2 worm cellular contexts compared by ENCODE assay signal in genomic region chrIII:10534191-10534590, ce11.
TF ChIP-seq lines count a peak whose summit lies in the region.

No protein-coding gene starts in this region.

TF ChIP-seq in whole organism, L1 larva, 84 proteins besides CTCF, POLR2A, EP300 and RAD21 (continued from another document):
- TF ChIP-seq nhr-71 (tag; optimal IDR thresholded peaks at IDR 0.05; lab: Kevin White, UChicago): peak; percentile 58
- TF ChIP-seq zip-4 (GFP tag; optimal IDR thresholded peaks at IDR 0.05; lab: Kevin White, UChicago): no peak
- TF ChIP-seq fkh-8 (tag; optimal IDR thresholded peaks at IDR 0.05; lab: Kevin White, UChicago): no peak
- TF ChIP-seq ets-5 (GFP tag; IDR thresholded peaks at IDR 0.05; lab: Robert Waterston, UW): no peak
- TF ChIP-seq nhr-12 (tag; optimal IDR thresholded peaks at IDR 0.05; lab: Kevin White, UChicago): no peak
- TF ChIP-seq xbp-1 (tag; optimal IDR thresholded peaks at IDR 0.05; lab: Kevin White, UChicago): no peak
- no peak for TF ChIP-seq zag-1 (tag; optimal IDR thresholded peaks at IDR 0.05; lab: Kevin White, UChicago)
- peak; percentile 33 for TF ChIP-seq blmp-1 (tag; optimal IDR thresholded peaks at IDR 0.05; lab: Kevin White, UChicago)
- peak; percentile 62 for TF ChIP-seq nhr-19 (GFP tag; conservative IDR thresholded peaks at IDR 0.05; lab: Robert Waterston, UW)
- no peak for TF ChIP-seq nhr-28 (tag; optimal IDR thresholded peaks at IDR 0.05; lab: Kevin White, UChicago)
- TF ChIP-seq aly-2 (tag; optimal IDR thresholded peaks at IDR 0.05; lab: Kevin White, UChicago): no peak
- no peak for TF ChIP-seq egl-27 (tag; optimal IDR thresholded peaks at IDR 0.05; lab: Kevin White, UChicago)
- TF ChIP-seq jun-1 (tag; optimal IDR thresholded peaks at IDR 0.05; lab: Kevin White, UChicago): no peak
- TF ChIP-seq unc-30 (tag; optimal IDR thresholded peaks at IDR 0.05; lab: Kevin White, UChicago): no peak
- no peak for TF ChIP-seq fos-1 (tag; optimal IDR thresholded peaks at IDR 0.05; lab: Kevin White, UChicago)
- TF ChIP-seq hlh-17 (GFP tag; optimal IDR thresholded peaks at IDR 0.05; lab: Kevin White, UChicago; ENCODE audit: borderline replicate concordance): no peak
- peak in 1 of 2 experiments; percentile 59 for TF ChIP-seq lin-35 (GFP tag; optimal IDR thresholded peaks at IDR 0.05; lab: Kevin White, UChicago)
- TF ChIP-seq pag-3 (tag; optimal IDR thresholded peaks at IDR 0.05; lab: Kevin White, UChicago; ENCODE audit: borderline replicate concordance, insufficient read depth): no peak
- no peak for TF ChIP-seq Y116A8C.19 (tag; optimal IDR thresholded peaks at IDR 0.05; lab: Kevin White, UChicago; ENCODE audit: borderline replicate concordance)
- no peak for TF ChIP-seq F16B12.6 (tag; optimal IDR thresholded peaks at IDR 0.05; lab: Kevin White, UChicago)
- TF ChIP-seq tbx-2 (tag; optimal IDR thresholded peaks at IDR 0.05; lab: Kevin White, UChicago): no peak
- TF ChIP-seq nhr-85 (tag; lab: Kevin White, UChicago): peak; percentile 88
- no peak for TF ChIP-seq dpl-1 (GFP tag; optimal IDR thresholded peaks at IDR 0.05; lab: Kevin White, UChicago)
- no peak for TF ChIP-seq hpl-2 (GFP tag; optimal IDR thresholded peaks at IDR 0.05; lab: Kevin White, UChicago)
- no peak for TF ChIP-seq ceh-82 (tag; optimal IDR thresholded peaks at IDR 0.05; lab: Kevin White, UChicago)
- no peak for TF ChIP-seq ceh-8 (GFP tag; optimal IDR thresholded peaks at IDR 0.05; lab: Kevin White, UChicago)
- TF ChIP-seq mab-9 (GFP tag; IDR thresholded peaks at IDR 0.05; lab: Robert Waterston, UW): no peak
- no peak for TF ChIP-seq pqm-1 (tag; optimal IDR thresholded peaks at IDR 0.05; lab: Kevin White, UChicago)
- TF ChIP-seq mep-1 (tag; optimal IDR thresholded peaks at IDR 0.05; lab: Kevin White, UChicago): no peak

TF ChIP-seq in whole organism, L4 larva, 104 proteins besides CTCF, POLR2A, EP300 and RAD21 (continued from another document):
- peak; percentile 57; the same call in 1 of the 2 replicates for TF ChIP-seq nhr-42 (GFP tag; IDR thresholded peaks at IDR 0.05; lab: Robert Waterston, UW)
- no peak for TF ChIP-seq T20F7.1 (GFP tag; optimal IDR thresholded peaks at IDR 0.05; lab: Kevin White, UChicago)
- no peak for TF ChIP-seq lsy-2 (tag; optimal IDR thresholded peaks at IDR 0.05; lab: Kevin White, UChicago)
- TF ChIP-seq ztf-7 (tag; optimal IDR thresholded peaks at IDR 0.05; lab: Kevin White, UChicago): peak; percentile 32
- no peak for TF ChIP-seq daf-16 (GFP tag; optimal IDR thresholded peaks at IDR 0.05; lab: Kevin White, UChicago)
- TF ChIP-seq daf-16 (tag; optimal IDR thresholded peaks at IDR 0.05; lab: Kevin White, UChicago): peak; percentile 41
- TF ChIP-seq unc-39 (tag; optimal IDR thresholded peaks at IDR 0.05; lab: Kevin White, UChicago): no peak
- no peak for TF ChIP-seq lin-29 (GFP tag; IDR thresholded peaks at IDR 0.05; lab: Robert Waterston, UW)
- TF ChIP-seq F49E8.2 (tag; optimal IDR thresholded peaks at IDR 0.05; lab: Kevin White, UChicago; ENCODE audit: borderline replicate concordance): no peak
- TF ChIP-seq nhr-41 (GFP tag; IDR thresholded peaks at IDR 0.05; lab: Robert Waterston, UW): peak; percentile 61; the same call in 1 of the 2 replicates
- TF ChIP-seq jun-1 (tag; optimal IDR thresholded peaks at IDR 0.05; lab: Kevin White, UChicago): no peak
- no peak for TF ChIP-seq zag-1 (tag; optimal IDR thresholded peaks at IDR 0.05; lab: Kevin White, UChicago)
- TF ChIP-seq unc-62 (GFP tag; optimal IDR thresholded peaks at IDR 0.05 in 1 of 2; lab: Kevin White, UChicago): no peak
- no peak for TF ChIP-seq unc-62 (tag; optimal IDR thresholded peaks at IDR 0.05; lab: Kevin White, UChicago)
- no peak for TF ChIP-seq egl-43 (GFP tag; IDR thresholded peaks at IDR 0.05; lab: Robert Waterston, UW)
- TF ChIP-seq D1046.2 (GFP tag; IDR thresholded peaks at IDR 0.05; lab: Robert Waterston, UW): no peak
- TF ChIP-seq Y48G9A.11 (GFP tag; IDR thresholded peaks at IDR 0.05; lab: Robert Waterston, UW): no peak
- 0 out of 2 replicates have a peak, but pooled peaks have one; percentile 40 for TF ChIP-seq hmg-1.1 (GFP tag; IDR thresholded peaks at IDR 0.05; lab: Robert Waterston, UW)
- no peak for TF ChIP-seq ZK337.2 (GFP tag; IDR thresholded peaks at IDR 0.05; lab: Robert Waterston, UW)
- TF ChIP-seq dve-1 (tag; optimal IDR thresholded peaks at IDR 0.05; lab: Kevin White, UChicago; ENCODE audit: insufficient read depth): peak; percentile 70
- TF ChIP-seq F37D6.2 (tag; optimal IDR thresholded peaks at IDR 0.05; lab: Kevin White, UChicago): no peak
- peak; percentile 34 for TF ChIP-seq lin-13 (GFP tag; optimal IDR thresholded peaks at IDR 0.05; lab: Kevin White, UChicago)
- no peak for TF ChIP-seq ama-1 (optimal IDR thresholded peaks at IDR 0.05; lab: Kevin White, UChicago)
- no peak for TF ChIP-seq egl-27 (tag; optimal IDR thresholded peaks at IDR 0.05; lab: Kevin White, UChicago)
- peak; percentile 59; the same call in 1 of the 2 replicates for TF ChIP-seq zfp-3 (GFP tag; conservative IDR thresholded peaks at IDR 0.05; lab: Robert Waterston, UW)
- TF ChIP-seq nhr-6 (tag; optimal IDR thresholded peaks at IDR 0.05; lab: Kevin White, UChicago): no peak
- TF ChIP-seq lin-38 (GFP tag; IDR thresholded peaks at IDR 0.05; lab: Robert Waterston, UW): no peak; the same call in 1 of the 2 replicates
- no peak for TF ChIP-seq ceh-28 (tag; optimal IDR thresholded peaks at IDR 0.05; lab: Kevin White, UChicago)
- peak; percentile 45 for TF ChIP-seq nhr-48 (tag; optimal IDR thresholded peaks at IDR 0.05; lab: Kevin White, UChicago)
- peak; percentile 43 for TF ChIP-seq mes-2 (tag; optimal IDR thresholded peaks at IDR 0.05; lab: Kevin White, UChicago; ENCODE audit: poor library complexity, severe bottlenecking)
- TF ChIP-seq mep-1 (tag; optimal IDR thresholded peaks at IDR 0.05; lab: Kevin White, UChicago): peak; percentile 30
- TF ChIP-seq snpc-1.2 (GFP tag; IDR thresholded peaks at IDR 0.05; lab: Robert Waterston, UW): no peak
- peak; percentile 45 for TF ChIP-seq aha-1 (tag; lab: Kevin White, UChicago)
- TF ChIP-seq skn-1 (tag; optimal IDR thresholded peaks at IDR 0.05; lab: Kevin White, UChicago): no peak
- no peak for TF ChIP-seq Y105C5A.15 (GFP tag; IDR thresholded peaks at IDR 0.05; lab: Robert Waterston, UW)
- TF ChIP-seq lin-39 (tag; optimal IDR thresholded peaks at IDR 0.05; lab: Kevin White, UChicago): no peak
- TF ChIP-seq R02D3.7 (tag; optimal IDR thresholded peaks at IDR 0.05; lab: Kevin White, UChicago): no peak
- TF ChIP-seq nhr-11 (tag; optimal IDR thresholded peaks at IDR 0.05; lab: Kevin White, UChicago): no peak
- TF ChIP-seq daf-12 (tag; optimal IDR thresholded peaks at IDR 0.05; lab: Kevin White, UChicago): no peak
- no peak for TF ChIP-seq tag-97 (GFP tag; IDR thresholded peaks at IDR 0.05; lab: Robert Waterston, UW)
- no peak for TF ChIP-seq lin-15B (tag; optimal IDR thresholded peaks at IDR 0.05; lab: Kevin White, UChicago)
- no peak for TF ChIP-seq dmd-9 (GFP tag; IDR thresholded peaks at IDR 0.05; lab: Robert Waterston, UW)
- TF ChIP-seq dmd-6 (GFP tag; IDR thresholded peaks at IDR 0.05; lab: Robert Waterston, UW): peak; percentile 95
- TF ChIP-seq nhr-28 (tag; optimal IDR thresholded peaks at IDR 0.05; lab: Kevin White, UChicago): peak; percentile 87
- no peak for TF ChIP-seq spr-3 (GFP tag; optimal IDR thresholded peaks at IDR 0.05; lab: Kevin White, UChicago)
- TF ChIP-seq daf-8 (GFP tag; IDR thresholded peaks at IDR 0.05; lab: Robert Waterston, UW): no peak
- TF ChIP-seq gei-8 (GFP tag; optimal IDR thresholded peaks at IDR 0.05; lab: Kevin White, UChicago): no peak
